Worm (Caenorhabditis elegans) whole organism, L1 larva: ENCODE data around the gene C24H10.2.

Experiments
- ceh-90 ChIP-seq: sonication (generic microtip); optimal IDR thresholded peaks from 2 replicates; lab custom pipeline; 2016; ENCODE audit warnings: missing genetic modification characterization, missing compliant biosample characterization
- hpl-2 ChIP-seq: fragments of 150-350 bp; optimal IDR thresholded peaks from 2 replicates; lab custom pipeline; 2014; ENCODE audit warnings: missing biosample characterization, missing genetic modification reagents, missing genetic modification characterization
- nhr-77 ChIP-seq: fragments of 150-350 bp; optimal IDR thresholded peaks from 2 replicates; lab custom pipeline; 2014; ENCODE audit warnings: missing biosample characterization, missing genetic modification characterization
- nhr-85 ChIP-seq: sonication (generic microtip); peaks from one replicate; lab custom pipeline; 2016; ENCODE audit warnings: missing genetic modification characterization, inconsistent platforms, missing compliant biosample characterization
- sup-37 ChIP-seq: fragments of 200-800 bp; sonication (Bioruptor generic); optimal IDR thresholded peaks from 2 replicates; lab custom pipeline; 2018; ENCODE audit warnings: mild to moderate bottlenecking, missing genetic modification characterization, missing compliant biosample characterization
- tbx-2 ChIP-seq: sonication (generic microtip); optimal IDR thresholded peaks from 2 replicates; lab custom pipeline; 2016; ENCODE audit warnings: missing genetic modification characterization, missing compliant biosample characterization

C24H10.2 gene

DNA sequence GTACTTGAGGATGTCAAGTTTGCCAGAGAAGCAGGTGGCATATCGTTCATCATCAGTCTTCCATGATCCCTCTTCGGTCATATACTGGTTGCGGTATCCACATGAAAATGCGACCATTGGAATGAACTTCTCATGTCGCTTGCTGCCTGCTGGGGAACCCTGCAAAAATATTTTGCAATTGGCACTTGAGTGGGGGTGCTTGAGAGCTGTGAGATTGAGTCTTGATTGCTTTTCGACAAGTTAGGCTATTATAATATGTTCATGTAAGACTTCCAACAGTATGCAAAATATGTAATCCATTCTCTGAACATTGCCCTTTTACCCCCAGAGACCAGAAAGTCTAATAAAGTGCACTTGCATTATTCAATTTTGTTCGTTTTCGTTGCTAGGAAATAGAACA is 51.8 kb downstream of the C24H10.2 start:
- TF ChIP-seq nhr-77 (tag; lab: Kevin White, UChicago) (no peak), nhr-85 (tag; lab: Kevin White, UChicago) (peak; percentile 64), tbx-2 (tag; lab: Kevin White, UChicago) (no peak), ceh-90 (tag; lab: Kevin White, UChicago) (no peak), sup-37 (GFP tag; lab: Kevin White, UChicago) (no peak), hpl-2 (GFP tag; lab: Kevin White, UChicago) (no peak)
